Fruit fly (Drosophila melanogaster) whole organism, adult: ENCODE measurements around the gene mRpL40.

Experiments
- CG11617 ChIP-seq: fragments of 200-800 bp; sonication (Bioruptor generic); optimal IDR thresholded peaks from 2 replicates; lab custom pipeline; 2017; ENCODE audit warnings: mild to moderate bottlenecking, missing biosample characterization, missing genetic modification reagents, missing genetic modification characterization
- CG14711 ChIP-seq: fragments of 200-800 bp; sonication (Bioruptor generic); optimal IDR thresholded peaks from 2 replicates; lab custom pipeline; 2018; ENCODE audit warnings: missing biosample characterization, mild to moderate bottlenecking, missing genetic modification characterization, moderate library complexity
- CG7101 ChIP-seq: fragments of 200-800 bp; sonication (Bioruptor generic); optimal IDR thresholded peaks from 2 replicates; lab custom pipeline; 2018; ENCODE audit warnings: missing biosample characterization, mild to moderate bottlenecking, missing genetic modification characterization, moderate library complexity
- Clk ChIP-seq: fragments of 200-800 bp; sonication (Bioruptor generic); optimal IDR thresholded peaks from 2 replicates; lab custom pipeline; 2017; ENCODE audit warnings: missing biosample characterization, missing genetic modification characterization
- Mnt ChIP-seq: fragments of 200-800 bp; sonication (Bioruptor generic); optimal IDR thresholded peaks from 2 replicates; lab custom pipeline; 2016; ENCODE audit warnings: missing biosample characterization, mild to moderate bottlenecking, missing genetic modification characterization
- cnc ChIP-seq, 2 experiments: fragments of >200 bp; optimal IDR thresholded peaks; 2 replicates each; lab custom pipeline; 2017
- ovo ChIP-seq: fragments of 200-800 bp; sonication (Bioruptor generic); optimal IDR thresholded peaks from 2 replicates; lab custom pipeline; 2016; ENCODE audit warnings: missing biosample characterization, missing genetic modification characterization
- toe ChIP-seq: fragments of 200-800 bp; sonication (Bioruptor generic); optimal IDR thresholded peaks from 2 replicates; lab custom pipeline; 2016; ENCODE audit warnings: missing biosample characterization, missing genetic modification characterization

DNA sequence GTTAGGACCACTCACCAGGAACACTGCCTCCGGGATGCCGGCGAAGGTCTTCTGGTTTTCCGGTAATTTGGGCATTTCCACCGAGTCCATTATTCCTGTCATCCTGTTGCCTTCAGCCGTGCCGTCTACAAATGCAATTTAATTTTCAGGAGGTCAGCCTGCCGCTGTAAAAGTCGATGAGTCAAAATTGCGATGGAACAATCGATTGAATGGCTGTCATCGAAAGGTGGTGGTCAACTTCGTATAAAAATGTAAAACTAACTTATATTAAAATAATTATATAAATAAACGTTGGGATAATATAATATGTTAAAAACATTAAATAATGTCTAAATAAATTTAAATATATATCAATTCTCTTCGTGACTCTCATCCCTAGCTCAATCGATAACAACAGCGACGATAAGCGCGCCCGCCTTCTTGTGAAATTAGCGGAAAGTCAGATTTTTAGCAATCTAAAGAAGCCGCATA, 2.0 kb downstream of the mRpL40 start, which contains the start of the genes mgr and Irbp:
- TF ChIP-seq Mnt, result peak; percentile 73
- TF ChIP-seq Clk (GFP tag; lab: Kevin White, UChicago), result peak; percentile 64
- peak; percentile 93 for TF ChIP-seq CG14711
- peak; percentile 96 for TF ChIP-seq CG7101 (tag; lab: Kevin White, UChicago)
- TF ChIP-seq cnc (optimal IDR thresholded peaks at IDR 0.05; lab: Kevin White, UChicago), result no peak
- TF ChIP-seq toe (GFP tag; lab: Kevin White, UChicago), result peak; percentile 59
- peak; percentile 71 for TF ChIP-seq ovo (GFP tag; lab: Kevin White, UChicago)
- TF ChIP-seq CG11617, result peak; percentile 91
